Worm (Caenorhabditis elegans) whole organism, L2 larva: ENCODE measurements around the gene K08B12.1.
A peak's percentile ranks its signal among the peaks of the same experiment; 100 is the strongest.

Source experiments
- F13H6.1 ChIP-seq: sonication (generic microtip); optimal IDR thresholded peaks from 2 replicates; lab custom pipeline; 2016; ENCODE audit warnings: missing genetic modification characterization, missing compliant biosample characterization
- R02D3.7 ChIP-seq: fragments of 150-350 bp; optimal IDR thresholded peaks from 2 replicates; lab custom pipeline; 2014; ENCODE audit warnings: missing biosample characterization, missing genetic modification characterization
- Y55F3AM.14 ChIP-seq: fragments of 200-800 bp; sonication (Bioruptor generic); optimal IDR thresholded peaks from 2 replicates; lab custom pipeline; 2018; ENCODE audit warnings: mild to moderate bottlenecking, missing genetic modification characterization, missing compliant biosample characterization
- ZK546.5 ChIP-seq: sonication (generic microtip); optimal IDR thresholded peaks from 2 replicates; lab custom pipeline; 2017; ENCODE audit warnings: missing biosample characterization, missing genetic modification characterization
- alr-1 ChIP-seq: fragments of 150-350 bp; optimal IDR thresholded peaks from 2 replicates; lab custom pipeline; 2014; ENCODE audit warnings: missing biosample characterization, missing genetic modification characterization
- blmp-1 ChIP-seq: sonication (generic microtip); optimal IDR thresholded peaks from 2 replicates; lab custom pipeline; 2017; ENCODE audit warnings: missing genetic modification characterization, mild to moderate bottlenecking, missing compliant biosample characterization, antibody characterized with exemption, moderate library complexity; ENCODE audit not compliant: insufficient read depth
- ceh-16 ChIP-seq: fragments of 150-350 bp; optimal IDR thresholded peaks from 2 replicates; lab custom pipeline; 2014; ENCODE audit warnings: missing biosample characterization, missing genetic modification characterization
- ceh-82 ChIP-seq: fragments of 150-350 bp; optimal IDR thresholded peaks from 2 replicates; lab custom pipeline; 2014; ENCODE audit warnings: missing biosample characterization, missing genetic modification characterization
- crh-2 ChIP-seq: sonication (generic microtip); optimal IDR thresholded peaks from 2 replicates; lab custom pipeline; 2017; ENCODE audit warnings: missing biosample characterization, missing genetic modification characterization
- egl-27 ChIP-seq: sonication (generic microtip); optimal IDR thresholded peaks from 3 replicates; lab custom pipeline; 2017; ENCODE audit warnings: missing biosample characterization, missing genetic modification reagents, missing genetic modification characterization
- elt-1 ChIP-seq: fragments of 150-350 bp; optimal IDR thresholded peaks from 2 replicates; lab custom pipeline; 2014; ENCODE audit warnings: missing biosample characterization, missing genetic modification characterization
- elt-3 ChIP-seq: sonication (generic microtip); optimal IDR thresholded peaks from 2 replicates; lab custom pipeline; 2017; ENCODE audit warnings: missing biosample characterization, missing genetic modification characterization
- fos-1 ChIP-seq: fragments of 150-350 bp; optimal IDR thresholded peaks from 2 replicates; lab custom pipeline; 2014; ENCODE audit warnings: missing biosample characterization, missing genetic modification characterization
- gmeb-1 ChIP-seq: fragments of 150-350 bp; optimal IDR thresholded peaks from 2 replicates; lab custom pipeline; 2014; ENCODE audit warnings: missing biosample characterization, missing genetic modification characterization
- lin-11 ChIP-seq: fragments of 150-350 bp; sonication (generic microtip); optimal IDR thresholded peaks from 2 replicates; lab custom pipeline; 2014; ENCODE audit warnings: missing biosample characterization, missing genetic modification characterization, inconsistent platforms, mixed read lengths
- lsy-2 ChIP-seq, 2 experiments: fragments of 150-350 bp in 1 of 2; sonication (generic microtip) in 1 of 2; optimal IDR thresholded peaks; 2 replicates each; lab custom pipeline; 2014 to 2017; ENCODE audit warnings: missing biosample characterization in 2 of 2, missing genetic modification characterization in 2 of 2
- mab-5 ChIP-seq: fragments of 150-350 bp; optimal IDR thresholded peaks from 2 replicates; lab custom pipeline; 2014; ENCODE audit warnings: missing biosample characterization, missing genetic modification characterization
- mbf-1 ChIP-seq: sonication (generic microtip); optimal IDR thresholded peaks from 2 replicates; lab custom pipeline; 2017; ENCODE audit warnings: missing biosample characterization, missing genetic modification characterization
- mdl-1 ChIP-seq, 2 experiments: fragments of 150-350 bp in 1 of 2; sonication (generic microtip) in 1 of 2; optimal IDR thresholded peaks; 2 replicates each; lab custom pipeline; 2017; ENCODE audit warnings: missing biosample characterization in 2 of 2, missing genetic modification characterization in 2 of 2
- nhr-10 ChIP-seq: sonication (generic microtip); optimal IDR thresholded peaks from 2 replicates; lab custom pipeline; 2017; ENCODE audit warnings: missing biosample characterization, missing genetic modification characterization
- nhr-11 ChIP-seq: fragments of 150-350 bp; optimal IDR thresholded peaks from 2 replicates; lab custom pipeline; 2014; ENCODE audit warnings: missing biosample characterization, missing genetic modification characterization
- nhr-12 ChIP-seq: fragments of 150-350 bp; optimal IDR thresholded peaks from 2 replicates; lab custom pipeline; 2014; ENCODE audit warnings: missing biosample characterization, missing genetic modification characterization
- nhr-129 ChIP-seq: fragments of 150-350 bp; optimal IDR thresholded peaks from 2 replicates; lab custom pipeline; 2014; ENCODE audit warnings: missing biosample characterization, missing genetic modification characterization
- nhr-21 ChIP-seq: fragments of 150-350 bp; optimal IDR thresholded peaks from 2 replicates; lab custom pipeline; 2014; ENCODE audit warnings: missing biosample characterization, missing genetic modification characterization
- nhr-23 ChIP-seq: fragments of 150-350 bp; optimal IDR thresholded peaks from 2 replicates; lab custom pipeline; 2014; ENCODE audit warnings: missing biosample characterization, missing genetic modification reagents, missing genetic modification characterization
- nhr-25 ChIP-seq: fragments of 150-350 bp; sonication (generic microtip); optimal IDR thresholded peaks from 3 replicates; lab custom pipeline; 2014; ENCODE audit warnings: missing biosample characterization, missing genetic modification characterization
- nhr-6 ChIP-seq: fragments of 150-350 bp; optimal IDR thresholded peaks from 2 replicates; lab custom pipeline; 2014; ENCODE audit warnings: missing biosample characterization, missing genetic modification characterization
- peb-1 ChIP-seq: fragments of 150-350 bp; optimal IDR thresholded peaks from 2 replicates; lab custom pipeline; 2014; ENCODE audit warnings: missing biosample characterization, missing genetic modification characterization
- skn-1 ChIP-seq: sonication (generic microtip); optimal IDR thresholded peaks from 2 replicates; lab custom pipeline; 2017; ENCODE audit warnings: missing biosample characterization, missing genetic modification characterization
- sma-3 ChIP-seq: sonication (generic microtip); optimal IDR thresholded peaks from 2 replicates; lab custom pipeline; 2016; ENCODE audit warnings: missing genetic modification reagents, missing genetic modification characterization, missing compliant biosample characterization
- sma-9 ChIP-seq, 2 experiments: fragments of 150-350 bp in 1 of 2; sonication (generic microtip) in 1 of 2; optimal IDR thresholded peaks; 2 replicates each; lab custom pipeline; 2014 to 2016; ENCODE audit warnings: missing genetic modification characterization in 2 of 2, mild to moderate bottlenecking in 1 of 2, missing biosample characterization in 1 of 2, missing compliant biosample characterization in 1 of 2, missing genetic modification reagents in 1 of 2, moderate library complexity in 1 of 2
- snpc-4 ChIP-seq: fragments of 150-350 bp; optimal IDR thresholded peaks from 2 replicates; lab custom pipeline; 2014; ENCODE audit warnings: missing biosample characterization, missing genetic modification characterization
- unc-55 ChIP-seq: fragments of 150-350 bp; sonication (generic microtip); optimal IDR thresholded peaks from 3 replicates; lab custom pipeline; 2014; ENCODE audit warnings: missing biosample characterization, missing genetic modification reagents, missing genetic modification characterization
- unc-62 ChIP-seq: fragments of 150-350 bp; optimal IDR thresholded peaks from 2 replicates; lab custom pipeline; 2014; ENCODE audit warnings: missing biosample characterization, missing genetic modification reagents, missing genetic modification characterization
- ztf-11 ChIP-seq: sonication (generic microtip); optimal IDR thresholded peaks from 2 replicates; lab custom pipeline; 2017; ENCODE audit warnings: missing biosample characterization, missing genetic modification characterization

Gene K08B12.1

DNA sequence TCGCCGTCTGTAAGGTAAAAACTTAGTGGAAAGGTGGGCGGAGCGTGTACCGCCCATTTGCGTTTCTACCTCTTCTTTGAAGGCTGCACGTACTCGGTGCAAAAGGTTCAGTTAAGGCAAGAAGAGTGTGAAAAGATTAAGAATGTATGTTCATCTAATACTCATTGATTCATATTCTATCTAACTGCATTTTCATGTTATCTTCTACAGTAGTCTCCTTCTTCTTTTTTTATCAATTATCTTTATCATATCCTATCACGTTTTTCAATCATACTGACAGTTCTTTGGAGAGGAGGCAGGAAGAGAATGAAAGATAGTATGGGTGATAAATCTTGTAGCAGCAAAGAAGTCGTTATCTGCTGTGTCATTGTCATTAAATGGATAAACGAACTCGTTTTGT, 11.8 kb upstream of the K08B12.1 start:
- TF ChIP-seq egl-27 (tag; lab: Kevin White, UChicago) (peak; percentile 73), fos-1 (tag; lab: Kevin White, UChicago) (peak; percentile 46), lsy-2 (tag; optimal IDR thresholded peaks at IDR 0.05; lab: Kevin White, UChicago) (peak in 1 of 2 experiments; percentile 71), mab-5 (tag; lab: Kevin White, UChicago) (peak; percentile 17), nhr-129 (tag; lab: Kevin White, UChicago) (peak; percentile 33), nhr-21 (peak; percentile 97), snpc-4 (tag; lab: Kevin White, UChicago) (no peak), R02D3.7 (tag; lab: Kevin White, UChicago) (no peak), sma-9 (GFP tag; optimal IDR thresholded peaks at IDR 0.05; lab: Kevin White, UChicago) (peak; percentile 99), sma-9 (tag; optimal IDR thresholded peaks at IDR 0.05; lab: Kevin White, UChicago) (no peak), alr-1 (no peak), F13H6.1 (tag; lab: Kevin White, UChicago) (peak; percentile 42), nhr-6 (tag; lab: Kevin White, UChicago) (peak; percentile 32), mdl-1 (tag; optimal IDR thresholded peaks at IDR 0.05; lab: Kevin White, UChicago) (peak in 1 of 2 experiments; percentile 37), nhr-25 (tag; lab: Kevin White, UChicago) (peak; percentile 86), peb-1 (tag; lab: Kevin White, UChicago) (no peak), unc-62 (GFP tag; lab: Kevin White, UChicago) (peak; percentile 51), gmeb-1 (tag; lab: Kevin White, UChicago) (peak; percentile 50), sma-3 (peak; percentile 88), blmp-1 (tag; lab: Kevin White, UChicago) (peak; percentile 86), crh-2 (tag; lab: Kevin White, UChicago) (peak; percentile 55), Y55F3AM.14 (GFP tag; lab: Kevin White, UChicago) (peak; percentile 60)

DNA sequence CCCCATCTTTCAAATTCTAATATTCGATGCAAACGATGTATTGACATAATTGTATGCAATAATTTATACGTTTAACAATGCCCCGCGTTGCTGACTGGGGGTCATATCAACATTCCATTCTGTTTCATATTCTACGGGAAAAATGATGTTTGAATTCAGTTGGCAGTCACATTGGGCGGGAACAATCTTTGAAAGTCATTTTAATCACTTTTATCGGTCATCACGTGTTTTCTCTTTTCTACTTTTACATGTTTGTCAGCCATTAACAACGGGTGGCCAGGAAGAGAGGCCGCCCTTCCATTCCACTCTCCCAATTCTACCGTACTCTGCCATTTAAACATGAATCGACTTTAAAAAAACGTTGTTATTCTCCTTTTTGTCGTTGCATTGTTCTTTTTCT, 10.5 kb upstream of the K08B12.1 start:
- TF ChIP-seq lin-11 (tag; lab: Kevin White, UChicago) (no peak), gmeb-1 (tag; lab: Kevin White, UChicago) (peak; percentile 41), ztf-11 (no peak), nhr-129 (tag; lab: Kevin White, UChicago) (peak; percentile 9), crh-2 (tag; lab: Kevin White, UChicago) (peak; percentile 45), sma-9 (GFP tag; optimal IDR thresholded peaks at IDR 0.05; lab: Kevin White, UChicago) (peak; percentile 65), sma-9 (tag; optimal IDR thresholded peaks at IDR 0.05; lab: Kevin White, UChicago) (no peak), blmp-1 (tag; lab: Kevin White, UChicago) (peak; percentile 14), alr-1 (no peak), sma-3 (no peak), elt-3 (tag; lab: Kevin White, UChicago) (no peak)

DNA sequence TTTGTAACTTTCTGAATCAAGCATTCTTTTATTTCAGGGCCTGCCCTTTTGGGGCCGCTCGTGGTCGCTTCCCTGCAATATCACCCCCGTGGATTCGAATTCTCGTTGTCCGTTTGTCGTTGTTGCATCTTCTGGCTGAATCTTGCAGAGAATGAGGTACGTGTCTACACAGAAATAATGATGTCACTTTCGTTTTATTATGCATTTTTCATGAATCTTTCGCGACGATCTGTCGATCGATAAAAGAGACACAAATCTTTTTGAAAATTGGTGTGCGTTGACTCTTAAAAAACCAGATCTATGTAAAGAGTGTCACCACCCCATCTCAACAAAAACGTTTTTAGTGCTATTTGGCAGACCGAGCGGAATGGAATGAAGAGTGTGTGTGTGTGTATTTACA, 10.0 kb upstream of the K08B12.1 start:
- no peak for TF ChIP-seq mab-5 (tag; lab: Kevin White, UChicago)
- no peak for TF ChIP-seq nhr-129 (tag; lab: Kevin White, UChicago)
- TF ChIP-seq unc-62 (GFP tag; lab: Kevin White, UChicago): no peak
- peak; percentile 2 for TF ChIP-seq sma-9 (GFP tag; optimal IDR thresholded peaks at IDR 0.05; lab: Kevin White, UChicago)
- no peak for TF ChIP-seq sma-9 (tag; optimal IDR thresholded peaks at IDR 0.05; lab: Kevin White, UChicago)
- no peak for TF ChIP-seq ceh-82 (tag; lab: Kevin White, UChicago)
- no peak for TF ChIP-seq lin-11 (tag; lab: Kevin White, UChicago)
- TF ChIP-seq nhr-11 (tag; lab: Kevin White, UChicago): no peak
- TF ChIP-seq mdl-1 (tag; optimal IDR thresholded peaks at IDR 0.05; lab: Kevin White, UChicago): no peak
- TF ChIP-seq mbf-1 (tag; lab: Kevin White, UChicago): no peak
- TF ChIP-seq ceh-16 (tag; lab: Kevin White, UChicago): peak; percentile 59
- TF ChIP-seq nhr-12 (tag; lab: Kevin White, UChicago): no peak
- TF ChIP-seq, all 48 proteins: peak for 2

DNA sequence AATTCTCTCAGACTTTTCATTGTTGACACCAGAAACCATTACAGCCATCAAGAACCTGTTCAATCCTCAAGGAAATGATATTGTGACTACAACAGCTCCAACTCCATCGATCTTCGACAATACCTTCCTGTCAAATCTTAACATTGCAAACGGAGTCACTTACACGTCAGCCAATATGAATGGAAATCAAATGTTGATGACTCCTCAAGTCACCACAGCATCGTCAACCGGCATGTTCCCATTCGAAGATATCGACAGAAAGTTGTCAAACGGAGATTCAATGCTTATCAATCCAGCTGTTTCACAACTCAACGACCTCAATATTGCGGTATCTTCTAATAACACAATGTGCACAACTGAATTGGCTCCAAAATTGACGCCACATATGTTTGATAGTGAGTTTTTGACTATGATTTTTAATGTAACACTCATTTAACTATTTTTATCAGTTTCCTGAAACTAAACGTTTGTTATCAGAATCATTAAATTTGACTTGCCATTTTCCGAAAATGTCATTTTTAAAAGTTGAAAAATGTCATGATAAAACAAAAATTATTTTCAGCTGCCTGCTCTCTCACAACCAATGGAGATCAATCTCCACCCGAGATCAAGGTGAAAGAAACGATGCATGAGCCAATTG, 8.1 kb upstream of the K08B12.1 start:
- TF ChIP-seq sma-9 (GFP tag; optimal IDR thresholded peaks at IDR 0.05; lab: Kevin White, UChicago): peak; percentile 31
- no peak for TF ChIP-seq sma-9 (tag; optimal IDR thresholded peaks at IDR 0.05; lab: Kevin White, UChicago)
- TF ChIP-seq lin-11 (tag; lab: Kevin White, UChicago): no peak
- no peak for TF ChIP-seq alr-1
- TF ChIP-seq fos-1 (tag; lab: Kevin White, UChicago): peak; percentile 52

DNA sequence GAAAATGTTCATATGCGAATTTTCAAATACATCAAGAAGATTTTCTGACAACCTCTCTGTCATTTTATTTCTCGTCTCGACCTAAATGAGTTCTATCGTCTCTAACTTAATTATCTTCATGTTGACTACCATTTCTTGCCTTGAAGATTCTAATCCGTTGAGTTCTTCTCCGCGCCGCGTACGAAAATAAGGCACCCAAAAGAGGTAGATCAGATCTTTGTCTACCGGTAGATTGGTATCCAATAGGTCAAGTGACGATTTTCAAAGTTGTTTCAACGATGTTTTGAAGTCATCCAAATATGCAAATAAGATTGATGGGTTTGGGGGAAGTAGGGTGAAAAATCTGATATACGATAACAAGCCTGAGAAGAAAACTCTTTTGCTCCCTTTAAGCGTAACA, 5.2 kb upstream of the K08B12.1 start:
- peak; percentile 92 for TF ChIP-seq sma-9 (GFP tag; optimal IDR thresholded peaks at IDR 0.05; lab: Kevin White, UChicago)
- no peak for TF ChIP-seq sma-9 (tag; optimal IDR thresholded peaks at IDR 0.05; lab: Kevin White, UChicago)
- TF ChIP-seq nhr-10: no peak
- TF ChIP-seq nhr-25 (tag; lab: Kevin White, UChicago): peak; percentile 47
- TF ChIP-seq ceh-82 (tag; lab: Kevin White, UChicago): no peak
- no peak for TF ChIP-seq mbf-1 (tag; lab: Kevin White, UChicago)
- peak; percentile 87 for TF ChIP-seq ceh-16 (tag; lab: Kevin White, UChicago)
- no peak for TF ChIP-seq nhr-21
- TF ChIP-seq nhr-23 (tag; lab: Kevin White, UChicago): no peak
- TF ChIP-seq ZK546.5 (tag; lab: Kevin White, UChicago): no peak
- no peak for TF ChIP-seq nhr-6 (tag; lab: Kevin White, UChicago)
- no peak for TF ChIP-seq snpc-4 (tag; lab: Kevin White, UChicago)
- peak; percentile 95 for TF ChIP-seq elt-1
- no peak for TF ChIP-seq alr-1
- TF ChIP-seq nhr-11 (tag; lab: Kevin White, UChicago): no peak
- TF ChIP-seq skn-1 (tag; lab: Kevin White, UChicago): no peak
- TF ChIP-seq unc-55: no peak
- TF ChIP-seq fos-1 (tag; lab: Kevin White, UChicago): no peak
